Fruit fly (Drosophila melanogaster): ENCODE results near the gene CG5853.

dm6 chr2L:9906641-9907040, 40.8 kb downstream of the CG5853 start:
- TF ChIP-seq tj (GFP tag; optimal IDR thresholded peaks at IDR 0.05) (no peak), CG7045 (GFP tag; optimal IDR thresholded peaks at IDR 0.05) (no peak), CG7101 (tag; optimal IDR thresholded peaks at IDR 0.05) (no peak), kay (GFP tag; ENCODE audit: borderline replicate concordance) (peak; percentile 80)
